Worm (Caenorhabditis elegans) whole organism, L4 larva: ENCODE data around the gene ptp-1.

ENCODE experiments used
- F10B5.3 ChIP-seq: sonication (generic microtip); optimal IDR thresholded peaks from 2 replicates; lab custom pipeline; 2016; ENCODE audit warnings: mild to moderate bottlenecking, missing genetic modification characterization, missing compliant biosample characterization
- ZK546.5 ChIP-seq, 2 experiments: sonication (generic microtip); optimal IDR thresholded peaks; 2 replicates each; lab custom pipeline; 2017; ENCODE audit warnings: missing biosample characterization in 2 of 2, missing genetic modification characterization in 2 of 2
- dve-1 ChIP-seq: sonication (generic microtip); optimal IDR thresholded peaks from 2 replicates; lab custom pipeline; 2017; ENCODE audit warnings: antibody characterized with exemption, mild to moderate bottlenecking, missing genetic modification characterization, missing compliant biosample characterization; ENCODE audit not compliant: insufficient read depth
- fkh-10 ChIP-seq: fragments of 150-350 bp; optimal IDR thresholded peaks from 2 replicates; lab custom pipeline; 2014; ENCODE audit warnings: missing biosample characterization, missing genetic modification reagents, missing genetic modification characterization
- nhr-11 ChIP-seq: fragments of 150-350 bp; optimal IDR thresholded peaks from 2 replicates; lab custom pipeline; 2014; ENCODE audit warnings: missing biosample characterization, missing genetic modification characterization
- nhr-48 ChIP-seq: sonication (generic microtip); optimal IDR thresholded peaks from 2 replicates; lab custom pipeline; 2016; ENCODE audit warnings: mild to moderate bottlenecking, missing genetic modification characterization, missing compliant biosample characterization
- nhr-77 ChIP-seq: fragments of 150-350 bp; optimal IDR thresholded peaks from 2 replicates; lab custom pipeline; 2014; ENCODE audit warnings: missing biosample characterization, missing genetic modification characterization
- unc-39 ChIP-seq: sonication (generic microtip); optimal IDR thresholded peaks from 2 replicates; lab custom pipeline; 2017; ENCODE audit warnings: missing biosample characterization, missing genetic modification characterization

ce11 chrIII:3605681-3606080, 15.2 kb downstream of the ptp-1 start:
- TF ChIP-seq dve-1, result no peak
- no peak for TF ChIP-seq F10B5.3 (tag; lab: Kevin White, UChicago)
- TF ChIP-seq fkh-10, result no peak
- no peak for TF ChIP-seq nhr-77 (tag; lab: Kevin White, UChicago)
- no peak for TF ChIP-seq nhr-11 (tag; lab: Kevin White, UChicago)
- no peak for TF ChIP-seq unc-39 (tag; lab: Kevin White, UChicago)
- no peak for TF ChIP-seq nhr-48 (tag; lab: Kevin White, UChicago)
- TF ChIP-seq ZK546.5 (tag; optimal IDR thresholded peaks at IDR 0.05; lab: Kevin White, UChicago), result no peak
